Fruit fly (Drosophila melanogaster) whole organism, larva: ENCODE measurements around the gene Syx1A.

Experiments
- noc ChIP-seq: fragments of 200-800 bp; sonication (Bioruptor generic); optimal IDR thresholded peaks from 3 replicates; lab custom pipeline; 2019; ENCODE audit warnings: missing biosample characterization, mild to moderate bottlenecking, missing genetic modification characterization, moderate library complexity

Gene Syx1A

dm6 chr3R:24105312-24105902, at the start of gene Syx1A:
Gene Syx1A (minus strand): TSS chr3R:24105763.
- peak; percentile 62 for TF ChIP-seq noc (tag; lab: Kevin White, UChicago)

dm6 chr3R:24151924-24152809, 46.6 kb upstream of the Syx1A start, which contains the start of the genes p38a and CG6178:
Gene p38a (minus strand): TSS chr3R:24152321.
Gene CG6178 (plus strand): TSS chr3R:24152347.
- peak; percentile 99 for TF ChIP-seq noc (tag; lab: Kevin White, UChicago)

- no peak for TF ChIP-seq noc (tag; lab: Kevin White, UChicago)
These were observed 44.5 kb upstream of the Syx1A start, which contains the start of gene p38c for dm6 chr3R:24150103-24150502. Gene p38c (minus strand): TSS chr3R:24150203.

- peak; percentile 21 for TF ChIP-seq noc (tag; lab: Kevin White, UChicago)
These were observed 43.3 kb upstream of the Syx1A start, which contains the start of gene Slimp for dm6 chr3R:24148838-24149237. Gene Slimp (minus strand): TSS chr3R:24148967.

- TF ChIP-seq noc (tag; lab: Kevin White, UChicago) = no peak
These were observed 39.0 kb upstream of the Syx1A start for dm6 chr3R:24144542-24144941.

dm6 chr3R:24143779-24144178, 38.2 kb upstream of the Syx1A start:
- no peak for TF ChIP-seq noc (tag; lab: Kevin White, UChicago)

- TF ChIP-seq noc (tag; lab: Kevin White, UChicago) = no peak
These were observed 37.8 kb upstream of the Syx1A start for dm6 chr3R:24143372-24143771.

dm6 chr3R:24142971-24143370, 37.4 kb upstream of the Syx1A start:
- TF ChIP-seq noc (tag; lab: Kevin White, UChicago) = no peak

dm6 chr3R:24141013-24141592, 35.5 kb upstream of the Syx1A start, which contains the start of gene Kal1:
Gene Kal1 (plus strand): TSS chr3R:24141395.
- TF ChIP-seq noc (tag; lab: Kevin White, UChicago) = peak; percentile 81

dm6 chr3R:24139646-24140130, 34.1 kb upstream of the Syx1A start:
- TF ChIP-seq noc (tag; lab: Kevin White, UChicago) = no peak

dm6 chr3R:24138478-24139455, 33.2 kb upstream of the Syx1A start:
- peak; percentile 85 for TF ChIP-seq noc (tag; lab: Kevin White, UChicago)

dm6 chr3R:24137311-24137945, 31.9 kb upstream of the Syx1A start, which contains the start of gene Npc2f:
Gene Npc2f (plus strand): TSS chr3R:24137895.
- peak; percentile 94 for TF ChIP-seq noc (tag; lab: Kevin White, UChicago)

dm6 chr3R:24134580-24134979, 29.0 kb upstream of the Syx1A start, which contains the start of gene Sec10:
Gene Sec10 (plus strand): TSS chr3R:24134831.
- no peak for TF ChIP-seq noc (tag; lab: Kevin White, UChicago)

- no peak for TF ChIP-seq noc (tag; lab: Kevin White, UChicago)
These were observed 24.5 kb upstream of the Syx1A start, which contains the start of the genes GatB and Tsc1 for dm6 chr3R:24130080-24130479. Gene GatB (minus strand): TSS chr3R:24130255. Gene Tsc1 (plus strand): TSS chr3R:24130307.
